Fruit fly (Drosophila melanogaster) whole organism, prepupa: Measurements from ENCODE around the gene CG13113.

ENCODE experiments used
- Blimp-1 ChIP-seq: fragments of 200-800 bp; sonication (Bioruptor generic); optimal IDR thresholded peaks from 3 replicates; lab custom pipeline; 2017; ENCODE audit warnings: missing biosample characterization, missing genetic modification characterization, mild to moderate bottlenecking, moderate library complexity, missing genetic modification reagents
- CG10669 ChIP-seq: fragments of 200-800 bp; sonication (Bioruptor generic); optimal IDR thresholded peaks from 3 replicates; lab custom pipeline; 2018; ENCODE audit warnings: missing biosample characterization, mild to moderate bottlenecking, missing genetic modification characterization, moderate library complexity
- CG11294 ChIP-seq: fragments of 200-800 bp; sonication (Bioruptor generic); IDR thresholded peaks from 2 replicates; pipeline ENCODE4 v1.3.6; 2022; ENCODE audit warnings: missing biosample characterization, missing genetic modification characterization
- CG11762 ChIP-seq: fragments of 200-800 bp; sonication (Bioruptor generic); optimal IDR thresholded peaks from 3 replicates; lab custom pipeline; 2016; ENCODE audit warnings: missing biosample characterization, missing genetic modification characterization; ENCODE audit not compliant: insufficient read depth
- CG11902 ChIP-seq: fragments of 200-800 bp; sonication (Bioruptor generic); optimal IDR thresholded peaks from 3 replicates; lab custom pipeline; 2016; ENCODE audit warnings: missing biosample characterization, missing genetic modification characterization
- CG15336 ChIP-seq: fragments of 200-800 bp; sonication (Bioruptor generic); IDR thresholded peaks from 2 replicates; pipeline ENCODE4 v1.3.6; 2022; ENCODE audit warnings: missing biosample characterization, missing genetic modification characterization
- CG1621 ChIP-seq: fragments of 200-800 bp; sonication (Bioruptor generic); optimal IDR thresholded peaks from 3 replicates; lab custom pipeline; 2018; ENCODE audit warnings: missing biosample characterization, mild to moderate bottlenecking, missing genetic modification characterization
- CG3032 ChIP-seq: fragments of 200-800 bp; optimal IDR thresholded peaks from 2 replicates; lab custom pipeline; 2019; ENCODE audit warnings: missing biosample characterization, mild to moderate bottlenecking, missing genetic modification characterization, moderate library complexity
- CG31627 ChIP-seq: fragments of 200-800 bp; sonication (Bioruptor generic); optimal IDR thresholded peaks from 3 replicates; lab custom pipeline; 2016; ENCODE audit warnings: missing biosample characterization, missing genetic modification characterization
- CG32006 ChIP-seq: fragments of 200-800 bp; sonication (Bioruptor generic); optimal IDR thresholded peaks from 3 replicates; lab custom pipeline; 2017; ENCODE audit warnings: missing biosample characterization, mild to moderate bottlenecking, missing genetic modification characterization
- CG34406 ChIP-seq: fragments of 200-800 bp; sonication (Bioruptor generic); optimal IDR thresholded peaks from 3 replicates; lab custom pipeline; 2016; ENCODE audit warnings: missing biosample characterization, missing genetic modification characterization
- CG4318 ChIP-seq: fragments of 200-800 bp; sonication (Bioruptor generic); optimal IDR thresholded peaks from 3 replicates; lab custom pipeline; 2017; ENCODE audit warnings: missing biosample characterization, mild to moderate bottlenecking, missing genetic modification characterization
- CG6276 ChIP-seq: fragments of 200-800 bp; sonication (Bioruptor generic); optimal IDR thresholded peaks from 2 replicates; lab custom pipeline; 2017; ENCODE audit warnings: missing biosample characterization, mild to moderate bottlenecking, missing genetic modification characterization
- CG6808 ChIP-seq: fragments of 200-800 bp; sonication (Bioruptor generic); optimal IDR thresholded peaks from 3 replicates; lab custom pipeline; 2017; ENCODE audit warnings: missing biosample characterization, missing genetic modification characterization, mild to moderate bottlenecking, moderate library complexity, missing genetic modification reagents
- CG6854 ChIP-seq: fragments of 200-800 bp; sonication (Bioruptor generic); optimal IDR thresholded peaks from 2 replicates; lab custom pipeline; 2017; ENCODE audit warnings: missing biosample characterization, mild to moderate bottlenecking, missing genetic modification characterization
- CG8119 ChIP-seq: fragments of 200-800 bp; sonication (Bioruptor generic); IDR thresholded peaks from 3 replicates; pipeline ENCODE4 v1.3.6; 2022; ENCODE audit warnings: missing biosample characterization, missing genetic modification characterization
- CG8319 ChIP-seq: fragments of 200-800 bp; sonication (Bioruptor generic); optimal IDR thresholded peaks from 3 replicates; lab custom pipeline; 2016; ENCODE audit warnings: missing biosample characterization, missing genetic modification characterization
- CG8632 ChIP-seq: fragments of 200-800 bp; sonication (Bioruptor generic); optimal IDR thresholded peaks from 3 replicates; lab custom pipeline; 2016; ENCODE audit warnings: missing biosample characterization, missing genetic modification characterization
- CG9139 ChIP-seq: fragments of 200-800 bp; sonication (Bioruptor generic); optimal IDR thresholded peaks from 3 replicates; lab custom pipeline; 2017; ENCODE audit warnings: missing biosample characterization, mild to moderate bottlenecking, missing genetic modification characterization
- Eip75B ChIP-seq: fragments of 200-800 bp; sonication (Bioruptor generic); optimal IDR thresholded peaks from 3 replicates; lab custom pipeline; 2016; ENCODE audit warnings: missing biosample characterization, missing genetic modification characterization
- Eip78C ChIP-seq: fragments of 200-800 bp; sonication (Bioruptor generic); peaks from one replicate; lab custom pipeline; 2016; ENCODE audit warnings: missing biosample characterization, missing genetic modification characterization
- Eip93F ChIP-seq: fragments of 200-800 bp; sonication (Bioruptor generic); optimal IDR thresholded peaks from 2 replicates; lab custom pipeline; 2016; ENCODE audit warnings: missing biosample characterization, mild to moderate bottlenecking, missing genetic modification characterization
- Ets96B ChIP-seq: fragments of 200-800 bp; optimal IDR thresholded peaks from 2 replicates; lab custom pipeline; 2019; ENCODE audit warnings: missing biosample characterization, mild to moderate bottlenecking, missing genetic modification characterization, moderate library complexity
- Gug ChIP-seq: fragments of 200-800 bp; sonication (Bioruptor generic); IDR thresholded peaks from 2 replicates; pipeline ENCODE4 v1.3.6; 2022; ENCODE audit warnings: missing biosample characterization, missing genetic modification characterization
- Hr39 ChIP-seq: fragments of 200-800 bp; sonication (Bioruptor generic); optimal IDR thresholded peaks from 2 replicates; lab custom pipeline; 2016; ENCODE audit warnings: missing biosample characterization, missing genetic modification characterization
- Hr4 ChIP-seq: fragments of 200-800 bp; sonication (Bioruptor generic); optimal IDR thresholded peaks from 3 replicates; lab custom pipeline; 2016; ENCODE audit warnings: missing biosample characterization, missing genetic modification characterization
- Lpt ChIP-seq: fragments of 200-800 bp; sonication (Bioruptor generic); optimal IDR thresholded peaks from 3 replicates; lab custom pipeline; 2016; ENCODE audit warnings: missing biosample characterization, missing genetic modification characterization
- OdsH ChIP-seq: fragments of 200-800 bp; sonication (Bioruptor generic); optimal IDR thresholded peaks from 3 replicates; lab custom pipeline; 2016; ENCODE audit warnings: missing biosample characterization, missing genetic modification characterization
- Sox102F ChIP-seq: fragments of 200-800 bp; sonication (Bioruptor generic); optimal IDR thresholded peaks from 2 replicates; lab custom pipeline; 2016; ENCODE audit warnings: missing biosample characterization, mild to moderate bottlenecking, missing genetic modification characterization
- Sox14 ChIP-seq: fragments of 200-800 bp; sonication (Bioruptor generic); optimal IDR thresholded peaks from 3 replicates; lab custom pipeline; 2016; ENCODE audit warnings: missing biosample characterization, missing genetic modification characterization
- Sox15 ChIP-seq: fragments of 200-800 bp; sonication (Bioruptor generic); optimal IDR thresholded peaks from 3 replicates; lab custom pipeline; 2016; ENCODE audit warnings: missing biosample characterization, missing genetic modification characterization
- achi ChIP-seq: fragments of 200-800 bp; sonication (Bioruptor generic); optimal IDR thresholded peaks from 3 replicates; lab custom pipeline; 2016; ENCODE audit warnings: missing biosample characterization, missing genetic modification characterization
- acj6 ChIP-seq: fragments of 200-800 bp; sonication (Bioruptor generic); optimal IDR thresholded peaks from 3 replicates; lab custom pipeline; 2016; ENCODE audit warnings: missing biosample characterization, missing genetic modification characterization
- cyc ChIP-seq: fragments of 200-800 bp; sonication (Bioruptor generic); optimal IDR thresholded peaks from 3 replicates; lab custom pipeline; 2016; ENCODE audit warnings: missing biosample characterization, missing genetic modification characterization
- dac ChIP-seq: fragments of 200-800 bp; sonication (Bioruptor generic); optimal IDR thresholded peaks from 2 replicates; lab custom pipeline; 2017; ENCODE audit warnings: missing biosample characterization, mild to moderate bottlenecking, missing genetic modification characterization
- dsx ChIP-seq: fragments of 200-800 bp; optimal IDR thresholded peaks from 3 replicates; lab custom pipeline; 2019; ENCODE audit warnings: missing biosample characterization, mild to moderate bottlenecking, missing genetic modification characterization, moderate library complexity; ENCODE audit not compliant: poor library complexity, severe bottlenecking
- eg ChIP-seq: fragments of 200-800 bp; sonication (Bioruptor generic); IDR thresholded peaks from 3 replicates; pipeline ENCODE4 v1.3.6; 2022; ENCODE audit warnings: missing biosample characterization, missing genetic modification characterization
- esn ChIP-seq: fragments of 200-800 bp; sonication (Bioruptor generic); optimal IDR thresholded peaks from 2 replicates; lab custom pipeline; 2016; ENCODE audit warnings: missing biosample characterization, mild to moderate bottlenecking, missing genetic modification characterization, moderate library complexity
- net ChIP-seq: fragments of 200-800 bp; sonication (Bioruptor generic); optimal IDR thresholded peaks from 3 replicates; lab custom pipeline; 2016; ENCODE audit warnings: missing biosample characterization, missing genetic modification characterization
- pdm3 ChIP-seq: fragments of 200-800 bp; sonication (Bioruptor generic); optimal IDR thresholded peaks from 3 replicates; lab custom pipeline; 2016; ENCODE audit warnings: missing biosample characterization, missing genetic modification characterization
- salr ChIP-seq, 2 experiments: fragments of 200-800 bp; sonication (Bioruptor generic); optimal IDR thresholded peaks; 3 replicates each; lab custom pipeline; 2016 to 2018; ENCODE audit warnings: missing biosample characterization in 2 of 2, missing genetic modification characterization in 2 of 2, mild to moderate bottlenecking in 1 of 2
- spab ChIP-seq: fragments of 200-800 bp; sonication (Bioruptor generic); optimal IDR thresholded peaks from 2 replicates; lab custom pipeline; 2017; ENCODE audit warnings: missing biosample characterization, mild to moderate bottlenecking, missing genetic modification characterization, missing genetic modification reagents
- ss ChIP-seq, 2 experiments: fragments of 200-800 bp; sonication (Bioruptor generic); optimal IDR thresholded peaks; 2 replicates in 1 of 2; 3 replicates in 1 of 2; lab custom pipeline; 2017 to 2018; ENCODE audit warnings: mild to moderate bottlenecking in 2 of 2, missing biosample characterization in 2 of 2, missing genetic modification characterization in 2 of 2, moderate library complexity in 1 of 2
- svp ChIP-seq: fragments of 200-800 bp; sonication (Bioruptor generic); peaks from one replicate; lab custom pipeline; 2016; ENCODE audit warnings: missing biosample characterization, missing genetic modification characterization
- topi ChIP-seq: fragments of 200-800 bp; sonication (Bioruptor generic); optimal IDR thresholded peaks from 3 replicates; lab custom pipeline; 2016; ENCODE audit warnings: missing biosample characterization, missing genetic modification characterization
- vri ChIP-seq: fragments of 200-800 bp; sonication (Bioruptor generic); optimal IDR thresholded peaks from 3 replicates; lab custom pipeline; 2016; ENCODE audit warnings: missing biosample characterization, mild to moderate bottlenecking, missing genetic modification characterization

CG13113 gene

dm6 chr2L:9513771-9514170 is 30.2 kb upstream of the CG13113 start:
- TF ChIP-seq Eip93F (GFP tag; lab: Kevin White, UChicago) (peak; percentile 76), esn (GFP tag; lab: Kevin White, UChicago) (no peak), vri (GFP tag; lab: Kevin White, UChicago) (peak; percentile 86)

DNA sequence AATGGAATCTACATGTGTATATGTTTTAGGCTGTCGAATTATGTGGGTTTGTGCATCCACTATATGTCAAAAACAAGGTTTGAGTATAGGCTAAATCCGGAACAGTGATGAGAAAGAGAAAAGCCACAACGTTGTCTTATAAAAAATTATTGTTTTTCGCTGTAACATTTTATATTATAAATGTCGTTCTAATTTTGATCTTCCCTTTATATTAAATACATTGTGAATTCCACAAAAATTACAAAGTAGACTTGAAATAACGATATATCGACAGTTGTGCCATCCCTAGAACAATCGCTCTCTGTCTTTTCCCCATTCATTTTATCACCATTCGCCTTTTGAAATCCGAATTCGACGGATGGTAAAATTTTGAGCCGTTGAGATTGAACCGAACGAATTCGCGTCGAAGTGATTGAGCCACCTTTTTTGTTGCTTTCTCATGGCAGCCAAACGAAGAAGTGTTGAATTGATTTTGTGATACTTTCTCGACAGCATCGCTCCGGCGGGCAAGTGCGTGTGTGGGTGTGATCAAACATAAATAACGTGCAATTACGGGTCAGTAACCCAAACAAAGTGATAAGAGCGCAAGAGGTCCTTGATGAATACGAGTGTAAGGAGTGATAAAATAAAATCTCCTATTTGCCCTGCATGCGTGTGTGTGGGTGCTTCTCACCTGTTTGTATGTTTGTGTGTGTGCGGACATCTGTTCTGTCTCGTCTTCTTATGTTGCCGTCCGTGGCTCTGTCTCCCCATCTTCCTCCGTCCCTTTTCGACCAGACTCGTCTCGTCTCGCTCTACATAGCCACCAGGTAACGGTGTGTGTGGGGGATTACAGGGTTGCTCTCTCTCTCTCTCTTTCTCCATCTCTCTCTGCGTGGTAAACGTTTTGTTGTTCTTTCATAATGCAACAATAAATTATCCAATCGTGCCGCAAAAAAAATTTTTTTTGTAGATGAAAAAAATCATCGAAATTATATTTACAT is 22.8 kb upstream of the CG13113 start, which contains the start of gene Oatp30B:
Gene Oatp30B (plus strand): TSS at position 325 of the 983 bp plus-strand sequence.
- peak; percentile 57 to 83 for TF ChIP-seq ss (GFP tag; optimal IDR thresholded peaks at IDR 0.05; lab: Kevin White, UChicago)
- peak; percentile 94 for TF ChIP-seq acj6 (GFP tag; lab: Kevin White, UChicago)
- TF ChIP-seq topi (GFP tag; lab: Kevin White, UChicago): peak; percentile 92
- peak; percentile 89 for TF ChIP-seq CG11902 (GFP tag; lab: Kevin White, UChicago)
- peak; percentile 79 for TF ChIP-seq CG6808
- peak; percentile 94 for TF ChIP-seq Sox102F
- peak; percentile 75 for TF ChIP-seq dac (GFP tag; lab: Kevin White, UChicago)
- TF ChIP-seq Sox15: peak; percentile 90
- TF ChIP-seq Ets96B: peak; percentile 93
- peak; percentile 88 for TF ChIP-seq CG11762
- peak; percentile 93 for TF ChIP-seq Eip75B (GFP tag; lab: Kevin White, UChicago)
- TF ChIP-seq CG15336 (GFP tag; lab: Robert Waterston, UW): peak; percentile 92
- peak; percentile 60 for TF ChIP-seq spab
- peak; percentile 90 for TF ChIP-seq achi (GFP tag; lab: Kevin White, UChicago)
- peak; percentile 97 for TF ChIP-seq Eip78C (GFP tag; lab: Kevin White, UChicago)
- peak; percentile 97 for TF ChIP-seq eg
- peak; percentile 90 for TF ChIP-seq CG8632 (GFP tag; lab: Kevin White, UChicago)
- peak; percentile 100 for TF ChIP-seq CG1621 (tag; lab: Kevin White, UChicago)
- peak; percentile 88 for TF ChIP-seq vri (GFP tag; lab: Kevin White, UChicago)
- no peak; the same call in 1 of the 3 replicates for TF ChIP-seq CG8119 (GFP tag; lab: Robert Waterston, UW)
- peak; percentile 87 for TF ChIP-seq CG10669
- peak; percentile 79 for TF ChIP-seq CG6276 (GFP tag; lab: Kevin White, UChicago)
- peak; percentile 89; the same call in 1 of the 2 replicates for TF ChIP-seq CG11294 (GFP tag; lab: Robert Waterston, UW)
- TF ChIP-seq salr (GFP tag; optimal IDR thresholded peaks at IDR 0.05; lab: Kevin White, UChicago): peak; percentile 81 to 83
- TF ChIP-seq Eip93F (GFP tag; lab: Kevin White, UChicago): peak; percentile 93
- TF ChIP-seq Lpt (GFP tag; lab: Kevin White, UChicago): peak; percentile 83
- peak; percentile 89 for TF ChIP-seq net (GFP tag; lab: Kevin White, UChicago)
- TF ChIP-seq Gug (GFP tag; lab: Robert Waterston, UW): peak; percentile 91
- peak; percentile 71 for TF ChIP-seq CG6854
- peak; percentile 80 for TF ChIP-seq CG4318
- TF ChIP-seq CG32006 (GFP tag; lab: Kevin White, UChicago): peak; percentile 89
- TF ChIP-seq CG8319 (GFP tag; lab: Kevin White, UChicago): peak; percentile 85
- TF ChIP-seq CG31627 (GFP tag; lab: Kevin White, UChicago): peak; percentile 97
- peak; percentile 95 for TF ChIP-seq dsx
- peak; percentile 57 for TF ChIP-seq Blimp-1
- peak; percentile 95 for TF ChIP-seq Sox14 (GFP tag; lab: Kevin White, UChicago)
- TF ChIP-seq CG9139 (GFP tag; lab: Kevin White, UChicago): peak; percentile 66
- peak; percentile 97 for TF ChIP-seq svp (GFP tag; lab: Kevin White, UChicago)
- TF ChIP-seq OdsH (GFP tag; lab: Kevin White, UChicago): peak; percentile 95
- peak; percentile 93 for TF ChIP-seq cyc (GFP tag; lab: Kevin White, UChicago)
- TF ChIP-seq CG34406 (GFP tag; lab: Kevin White, UChicago): peak; percentile 93
- TF ChIP-seq pdm3: peak; percentile 95
- TF ChIP-seq CG3032: peak; percentile 94
- peak; percentile 94 for TF ChIP-seq Hr39 (GFP tag; lab: Kevin White, UChicago)
- TF ChIP-seq Hr4 (GFP tag; lab: Kevin White, UChicago): peak; percentile 93
